Worm (Caenorhabditis elegans) whole organism, L4/young adult: ENCODE data around the gene Y41C4A.21.

ENCODE experiments used
- W03F9.2 ChIP-seq: fragments of 150-350 bp; optimal IDR thresholded peaks from 2 replicates; lab custom pipeline; 2014; ENCODE audit warnings: missing biosample characterization, missing genetic modification characterization
- him-1 ChIP-seq: sonication (generic microtip); optimal IDR thresholded peaks from 2 replicates; lab custom pipeline; 2016; ENCODE audit warnings: missing genotype, missing genetic modification reagents, missing genetic modification characterization, missing compliant biosample characterization

DNA sequence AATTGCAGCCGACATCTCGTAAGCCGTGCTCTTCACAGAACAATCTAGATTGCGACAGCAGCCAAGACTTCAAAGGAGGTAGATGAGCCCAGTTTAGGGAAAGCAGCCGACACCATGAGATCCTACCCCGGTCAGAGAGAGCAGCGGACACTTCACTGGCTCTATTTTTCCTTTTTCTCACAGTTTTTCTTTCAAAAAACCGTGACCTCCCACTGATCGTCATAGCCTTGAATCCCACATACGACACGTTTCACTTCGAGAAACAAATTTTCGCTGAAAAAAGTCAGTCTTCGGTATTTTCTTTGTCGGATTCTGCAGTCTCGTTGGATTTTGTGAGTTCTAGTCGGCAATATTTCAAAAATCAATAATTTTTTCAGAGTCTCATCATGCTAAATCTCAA lies at the start of gene Y41C4A.21:
- TF ChIP-seq him-1 (tag; lab: Kevin White, UChicago) (no peak), W03F9.2 (tag; lab: Kevin White, UChicago) (no peak)
